Worm (Caenorhabditis elegans): Measurements from ENCODE around the gene C03B1.5.

C03B1.5 gene

ce11 chrX:6378363-6378762 lies 23.0 kb downstream of the C03B1.5 start (continued):
- TF ChIP-seq vab-7 (GFP tag; IDR thresholded peaks at IDR 0.05) (0 out of 2 replicates have a peak, but pooled peaks have one; percentile 36), dve-1 (tag; optimal IDR thresholded peaks at IDR 0.05; ENCODE audit: insufficient read depth) (peak; percentile 22), ZK337.2 (GFP tag; IDR thresholded peaks at IDR 0.05) (no peak), nhr-237 (tag; optimal IDR thresholded peaks at IDR 0.05) (no peak), D1046.2 (GFP tag; IDR thresholded peaks at IDR 0.05) (no peak), nhr-28 (tag; optimal IDR thresholded peaks at IDR 0.05) (peak; percentile 79), mes-2 (tag; optimal IDR thresholded peaks at IDR 0.05; ENCODE audit: poor library complexity, severe bottlenecking) (peak; percentile 78), ceh-20 (GFP tag; IDR thresholded peaks at IDR 0.05) (peak; percentile 73), fos-1 (tag; optimal IDR thresholded peaks at IDR 0.05) (no peak), nhr-77 (tag; optimal IDR thresholded peaks at IDR 0.05) (peak; percentile 8), fkh-10 (GFP tag; optimal IDR thresholded peaks at IDR 0.05) (peak; percentile 17), nhr-102 (tag; optimal IDR thresholded peaks at IDR 0.05) (no peak), rbr-2 (tag; optimal IDR thresholded peaks at IDR 0.05) (peak; percentile 88), mep-1 (tag; optimal IDR thresholded peaks at IDR 0.05) (peak; percentile 74), ztf-11 (tag; optimal IDR thresholded peaks at IDR 0.05) (no peak), F49E8.2 (tag; optimal IDR thresholded peaks at IDR 0.05; ENCODE audit: borderline replicate concordance) (no peak), F44E2.7 (GFP tag; IDR thresholded peaks at IDR 0.05) (no peak), daf-12 (tag; optimal IDR thresholded peaks at IDR 0.05) (no peak), daf-8 (GFP tag; IDR thresholded peaks at IDR 0.05) (no peak), dpl-1 (GFP tag; optimal IDR thresholded peaks at IDR 0.05) (no peak)

- peak in 1 of 2 experiments; percentile 74 for TF ChIP-seq unc-62 (GFP tag; optimal IDR thresholded peaks at IDR 0.05 in 1 of 2)
- no peak for TF ChIP-seq unc-62 (tag; optimal IDR thresholded peaks at IDR 0.05)
- TF ChIP-seq ama-1 (optimal IDR thresholded peaks at IDR 0.05), result no peak
These were observed 27.5 kb downstream of the C03B1.5 start for ce11 chrX:6382930-6383329.

ce11 chrX:6384537-6384936 lies 29.2 kb downstream of the C03B1.5 start:
- no peak for TF ChIP-seq vab-7 (GFP tag; IDR thresholded peaks at IDR 0.05)
- no peak for TF ChIP-seq daf-19 (GFP tag; conservative IDR thresholded peaks at IDR 0.05)
- peak; percentile 12 for TF ChIP-seq aha-1 (tag)

DNA sequence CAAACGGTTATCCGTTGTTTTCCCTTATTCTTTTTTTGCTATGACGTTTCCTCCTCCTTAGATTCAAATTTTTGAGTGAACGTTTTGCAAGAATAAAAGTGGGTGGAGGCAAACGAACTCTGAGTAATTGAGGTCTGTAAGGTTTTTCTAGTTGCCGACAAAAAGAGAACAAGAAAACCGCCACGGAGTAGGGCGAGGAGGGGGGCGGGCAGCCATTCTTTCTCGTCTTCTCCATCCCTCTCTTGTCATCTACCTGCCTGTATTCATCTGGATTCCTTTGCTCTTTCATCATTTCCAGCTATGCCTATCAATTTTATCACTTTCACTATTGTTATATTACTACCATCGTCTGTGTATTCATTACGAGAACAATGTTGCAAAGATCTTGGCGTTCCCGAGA lies 29.8 kb downstream of the C03B1.5 start, which contains the start of gene igdb-3:
TSS of gene igdb-3 (plus strand) at position 301 of the 400 bp plus-strand sequence.
- TF ChIP-seq nhr-10 (tag; optimal IDR thresholded peaks at IDR 0.05), result no peak
- TF ChIP-seq php-3 (GFP tag; IDR thresholded peaks at IDR 0.05), result no peak
- no peak for TF ChIP-seq mxl-2 (GFP tag; conservative IDR thresholded peaks at IDR 0.05)
- TF ChIP-seq rbr-2 (tag; optimal IDR thresholded peaks at IDR 0.05), result no peak
- TF ChIP-seq ztf-11 (tag; optimal IDR thresholded peaks at IDR 0.05), result no peak
- peak; percentile 70 for TF ChIP-seq aha-1 (tag)
- no peak for TF ChIP-seq F49E8.2 (tag; optimal IDR thresholded peaks at IDR 0.05; ENCODE audit: borderline replicate concordance)
- no peak for TF ChIP-seq T20F7.1 (GFP tag; optimal IDR thresholded peaks at IDR 0.05)
- TF ChIP-seq unc-62 (GFP tag; optimal IDR thresholded peaks at IDR 0.05 in 1 of 2), result peak in 1 of 2 experiments; percentile 18
- TF ChIP-seq unc-62 (tag; optimal IDR thresholded peaks at IDR 0.05), result no peak
- TF ChIP-seq ceh-28 (tag; optimal IDR thresholded peaks at IDR 0.05), result no peak
- no peak for TF ChIP-seq nhr-102 (tag; optimal IDR thresholded peaks at IDR 0.05)
- no peak for TF ChIP-seq dpl-1 (GFP tag; optimal IDR thresholded peaks at IDR 0.05)
- TF ChIP-seq T26A8.4 (GFP tag; IDR thresholded peaks at IDR 0.05), result no peak
- no peak for TF ChIP-seq nhr-237 (tag; optimal IDR thresholded peaks at IDR 0.05)
- TF ChIP-seq madf-5 (GFP tag; IDR thresholded peaks at IDR 0.05), result no peak

- TF ChIP-seq set-16 (GFP tag; IDR thresholded peaks at IDR 0.05) (no peak), zfp-3 (GFP tag; conservative IDR thresholded peaks at IDR 0.05) (no peak), daf-12 (tag; optimal IDR thresholded peaks at IDR 0.05) (no peak)
These were observed 33.3 kb downstream of the C03B1.5 start for ce11 chrX:6388639-6389038.
